Fruit fly (Drosophila melanogaster): ENCODE measurements around the gene Hip1.

Gene Hip1

DNA sequence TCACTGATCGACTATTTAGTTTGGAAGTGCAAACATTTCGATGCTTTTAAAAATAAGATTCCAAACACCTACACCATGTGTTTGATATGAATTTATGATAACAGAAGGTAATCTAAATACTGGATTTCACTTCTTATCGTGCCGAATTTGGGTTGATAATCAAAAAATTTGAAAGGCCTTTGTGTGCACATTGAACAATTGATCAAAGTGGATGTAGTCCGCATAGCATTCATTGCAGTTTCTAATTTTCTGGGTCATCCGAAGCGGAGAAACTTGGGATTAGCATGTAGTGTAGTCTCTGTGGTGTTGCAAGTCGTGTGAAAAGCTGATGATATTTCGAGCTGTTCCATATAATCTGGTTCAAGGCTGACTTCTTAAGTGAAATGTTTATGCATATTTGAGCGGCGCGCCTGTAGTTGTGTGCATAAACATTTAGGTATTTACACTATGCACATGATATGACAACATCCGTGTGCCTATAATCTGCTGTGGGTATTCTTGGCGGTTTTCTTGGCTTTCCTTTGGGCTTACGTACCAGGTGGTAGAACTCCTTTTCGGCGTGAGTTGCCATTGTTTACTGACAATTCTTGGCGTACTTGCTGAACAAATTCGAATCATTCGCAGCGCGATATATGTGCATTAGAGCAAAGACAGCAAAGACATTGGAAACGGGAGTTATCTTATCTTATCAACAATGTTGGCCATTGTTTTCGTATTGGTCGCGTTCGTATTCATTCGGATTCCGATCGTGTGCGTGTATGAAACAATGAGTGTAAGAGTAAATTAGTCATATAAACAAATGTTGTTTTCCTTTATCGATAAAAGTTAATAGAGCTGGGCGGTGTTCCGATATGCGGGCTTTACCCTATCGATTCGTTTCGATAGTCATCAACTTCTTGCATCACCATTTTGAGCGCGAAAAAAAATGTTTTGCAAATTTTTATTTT lies at the start of gene Hip1:
Hip1 (minus strand) TSS at position 834 of the 947 bp plus-strand sequence.
- peak; percentile 21 for TF ChIP-seq CG17801 (GFP tag; optimal IDR thresholded peaks at IDR 0.05; ENCODE audit: partially characterized antibody)

DNA sequence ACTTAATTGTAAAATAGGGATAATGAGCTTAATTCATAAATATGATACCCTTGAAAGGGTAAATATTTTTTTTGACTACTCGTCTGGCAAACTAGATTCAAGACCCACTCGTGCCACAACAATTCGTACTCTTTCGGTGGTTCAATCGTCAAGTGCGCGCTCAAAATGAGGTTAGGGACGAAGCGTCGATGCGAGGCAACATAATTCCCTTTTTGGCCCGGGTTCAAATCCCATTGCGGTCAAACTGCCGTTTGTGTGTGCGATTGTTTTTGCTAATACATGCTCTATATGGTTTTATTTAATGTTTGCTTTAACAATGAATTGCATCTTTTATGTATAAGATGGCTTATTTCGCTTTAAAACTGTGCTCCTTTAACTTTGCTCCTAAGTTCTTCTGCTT lies 42.4 kb upstream of the Hip1 start:
- TF ChIP-seq CG17801 (GFP tag; optimal IDR thresholded peaks at IDR 0.05; ENCODE audit: partially characterized antibody) = no peak

DNA sequence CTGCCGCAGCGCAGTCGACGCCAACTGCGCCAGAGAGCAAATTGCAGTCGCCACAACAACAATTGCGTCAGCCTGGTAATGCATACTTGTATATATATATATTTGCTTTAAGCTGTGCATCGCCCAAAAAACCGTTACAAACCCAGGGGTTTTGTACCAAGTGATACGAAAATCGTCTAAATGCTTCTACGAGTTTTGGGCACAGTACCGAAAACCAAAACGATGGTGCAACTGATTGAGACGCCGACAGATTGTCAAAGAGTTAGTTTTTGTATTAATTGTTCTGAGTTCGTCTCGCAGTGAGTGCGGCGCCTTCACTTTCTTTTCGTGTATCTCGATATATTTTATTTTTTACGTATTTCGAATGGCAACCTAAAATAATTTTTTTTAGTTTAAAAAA lies 41.4 kb upstream of the Hip1 start:
- peak; percentile 17 for TF ChIP-seq CG17801 (GFP tag; optimal IDR thresholded peaks at IDR 0.05; ENCODE audit: partially characterized antibody)

DNA sequence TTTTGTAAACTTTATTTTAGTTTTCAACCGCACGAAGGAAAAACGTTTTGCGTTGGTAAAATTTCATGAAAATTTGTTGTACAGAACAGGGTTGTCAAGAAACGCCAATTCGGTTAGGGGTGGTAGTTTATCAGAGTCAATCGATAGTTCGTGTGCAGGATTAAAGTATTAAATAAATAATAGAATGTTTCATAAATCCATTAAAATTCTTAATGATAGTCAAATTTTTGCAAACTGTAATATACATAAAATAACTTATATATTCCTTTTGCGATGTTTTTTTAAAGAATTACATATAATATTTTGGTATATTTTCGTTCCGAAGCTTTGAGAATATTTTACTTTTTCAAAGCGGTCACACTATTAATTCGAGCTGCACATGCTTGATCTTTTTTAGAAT lies 40.5 kb upstream of the Hip1 start, which contains the start of the genes Sf3a2 and CG42588:
Sf3a2 (minus strand) TSS at position 113 of the 400 bp plus-strand sequence.
CG42588 (plus strand) TSS at position 348 of the 400 bp plus-strand sequence.
- peak; percentile 65 for TF ChIP-seq CG17801 (GFP tag; optimal IDR thresholded peaks at IDR 0.05; ENCODE audit: partially characterized antibody)

DNA sequence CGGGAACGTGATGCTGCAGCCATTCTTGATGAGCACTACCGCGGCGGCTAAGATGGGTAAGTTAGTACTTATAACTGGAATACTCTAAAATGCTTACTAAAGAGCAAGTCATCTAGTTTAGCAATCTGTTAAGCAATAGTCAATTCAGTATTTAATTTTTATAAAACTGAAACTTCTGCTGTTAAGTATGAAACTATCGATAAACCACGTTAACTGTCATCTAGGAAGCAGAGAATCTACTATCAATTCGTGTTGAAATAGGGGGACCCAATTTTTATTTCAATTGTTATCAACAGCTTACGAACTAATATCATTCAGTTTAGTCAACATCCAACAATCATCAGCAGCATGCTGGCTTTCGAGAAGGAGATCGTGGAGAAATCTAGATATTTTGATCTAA lies 35.0 kb upstream of the Hip1 start, which contains the start of gene CG32110:
CG32110 (plus strand) TSS at position 301 of the 400 bp plus-strand sequence.
- TF ChIP-seq CG17801 (GFP tag; optimal IDR thresholded peaks at IDR 0.05; ENCODE audit: partially characterized antibody) = no peak

DNA sequence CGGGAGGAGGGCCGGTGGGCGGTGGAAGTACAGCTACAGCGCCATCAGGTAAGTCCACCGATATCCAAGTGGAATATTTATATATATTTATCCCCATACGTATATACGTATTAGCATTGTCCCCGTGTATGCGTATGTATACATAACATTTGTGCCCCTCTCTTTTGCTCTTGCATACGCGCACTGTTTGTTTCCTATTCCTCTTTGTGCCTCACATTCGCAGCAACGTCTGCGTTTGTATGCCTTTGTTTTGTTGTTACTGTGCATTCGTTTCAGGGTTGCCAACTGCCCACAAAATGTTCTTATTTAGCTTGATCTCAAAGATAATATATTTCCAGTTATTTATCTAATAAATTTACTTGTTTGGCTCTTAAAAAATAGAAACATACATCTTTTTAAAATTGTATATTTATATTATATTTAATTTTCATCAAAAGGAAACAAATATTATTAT lies 32.9 kb upstream of the Hip1 start:
- peak; percentile 68 for TF ChIP-seq CG17801 (GFP tag; optimal IDR thresholded peaks at IDR 0.05; ENCODE audit: partially characterized antibody)

DNA sequence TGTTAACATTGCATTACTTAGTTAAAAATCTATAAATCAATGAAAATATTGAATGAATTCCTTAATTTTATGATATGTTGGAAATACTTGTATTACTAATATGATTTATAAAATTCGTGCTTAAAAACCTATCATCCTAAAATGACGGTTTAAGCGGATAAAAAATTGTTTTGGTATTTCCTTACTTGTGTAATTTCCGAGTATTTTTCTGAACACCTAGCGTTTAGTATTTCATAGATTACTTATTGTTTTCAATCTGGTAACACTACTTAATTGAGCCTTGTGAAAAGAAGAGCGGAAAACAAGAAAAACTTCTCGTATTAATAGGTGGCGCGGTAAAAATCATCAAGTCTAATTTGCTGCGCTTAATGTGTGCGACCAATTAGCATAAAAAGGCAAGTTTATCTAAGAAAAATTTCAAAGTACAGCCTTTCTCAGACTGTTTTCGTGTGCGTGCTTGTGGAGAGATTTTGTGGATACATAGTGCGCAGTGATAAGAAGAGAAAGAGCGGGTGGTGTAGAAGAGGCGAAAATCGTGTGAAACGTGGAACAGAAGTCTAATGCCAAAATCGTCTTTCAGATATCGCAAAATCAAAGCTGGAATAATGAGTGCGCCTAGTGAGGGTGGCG lies 32.4 kb upstream of the Hip1 start, which contains the start of gene Sap130:
Sap130 (plus strand) TSS at position 243 of the 630 bp plus-strand sequence.
- TF ChIP-seq CG17801 (GFP tag; optimal IDR thresholded peaks at IDR 0.05; ENCODE audit: partially characterized antibody) = no peak

DNA sequence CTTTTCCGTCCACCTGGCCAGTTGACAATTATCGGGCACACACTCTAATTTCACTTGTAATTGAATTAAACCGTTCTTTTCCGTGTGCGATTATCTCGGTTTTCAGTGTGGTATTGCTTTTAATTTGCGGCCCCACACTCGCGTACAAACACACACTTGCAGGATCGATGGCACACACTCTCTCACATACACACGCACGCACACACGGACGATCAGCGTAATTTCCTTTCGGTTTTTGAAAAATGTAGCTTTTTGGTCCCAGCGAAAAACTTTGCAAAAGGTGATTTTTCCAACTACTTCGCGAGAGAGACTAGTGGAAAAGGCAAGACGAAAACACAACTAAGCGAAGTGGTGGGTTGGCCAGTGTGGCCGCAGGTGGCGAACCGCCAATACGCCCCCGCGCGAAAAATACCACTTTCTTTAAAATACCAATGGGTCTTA lies 31.4 kb upstream of the Hip1 start, which contains the start of gene Atg1:
Atg1 (minus strand) TSS at position 387 of the 441 bp plus-strand sequence.
- TF ChIP-seq CG17801 (GFP tag; optimal IDR thresholded peaks at IDR 0.05; ENCODE audit: partially characterized antibody) = peak; percentile 38

DNA sequence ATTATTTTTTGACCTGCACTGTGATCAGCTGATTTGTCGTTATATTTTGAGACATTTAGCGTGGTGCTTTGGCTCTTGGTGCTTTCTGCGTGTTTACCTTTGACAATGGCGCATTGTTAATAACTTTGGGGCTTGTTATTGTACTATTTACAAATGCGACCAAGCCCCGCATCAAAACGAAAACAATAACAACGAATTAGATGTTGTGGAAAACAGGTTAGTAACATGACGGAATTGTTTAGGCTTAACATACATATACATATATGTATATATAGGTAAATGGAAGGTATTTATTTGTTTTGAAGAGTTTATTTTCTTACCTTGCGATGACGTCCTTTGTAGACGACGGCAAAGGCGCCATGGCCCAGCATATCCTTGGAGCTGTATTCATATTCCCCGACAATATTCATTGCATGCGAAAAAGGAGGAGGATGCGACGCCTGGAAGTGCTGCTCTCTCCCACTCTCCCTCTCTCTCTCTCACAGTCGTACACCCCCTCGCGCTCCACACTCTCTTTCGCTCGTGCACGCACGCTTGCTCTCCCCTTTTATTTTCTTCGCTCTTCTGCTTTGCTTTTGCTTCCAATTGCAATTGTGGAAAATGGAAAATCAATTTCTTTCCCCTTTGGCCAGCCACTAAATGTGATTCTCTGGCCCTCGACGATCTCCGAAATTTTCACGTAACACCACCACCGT lies 30.8 kb upstream of the Hip1 start:
- no peak for TF ChIP-seq CG17801 (GFP tag; optimal IDR thresholded peaks at IDR 0.05; ENCODE audit: partially characterized antibody)

DNA sequence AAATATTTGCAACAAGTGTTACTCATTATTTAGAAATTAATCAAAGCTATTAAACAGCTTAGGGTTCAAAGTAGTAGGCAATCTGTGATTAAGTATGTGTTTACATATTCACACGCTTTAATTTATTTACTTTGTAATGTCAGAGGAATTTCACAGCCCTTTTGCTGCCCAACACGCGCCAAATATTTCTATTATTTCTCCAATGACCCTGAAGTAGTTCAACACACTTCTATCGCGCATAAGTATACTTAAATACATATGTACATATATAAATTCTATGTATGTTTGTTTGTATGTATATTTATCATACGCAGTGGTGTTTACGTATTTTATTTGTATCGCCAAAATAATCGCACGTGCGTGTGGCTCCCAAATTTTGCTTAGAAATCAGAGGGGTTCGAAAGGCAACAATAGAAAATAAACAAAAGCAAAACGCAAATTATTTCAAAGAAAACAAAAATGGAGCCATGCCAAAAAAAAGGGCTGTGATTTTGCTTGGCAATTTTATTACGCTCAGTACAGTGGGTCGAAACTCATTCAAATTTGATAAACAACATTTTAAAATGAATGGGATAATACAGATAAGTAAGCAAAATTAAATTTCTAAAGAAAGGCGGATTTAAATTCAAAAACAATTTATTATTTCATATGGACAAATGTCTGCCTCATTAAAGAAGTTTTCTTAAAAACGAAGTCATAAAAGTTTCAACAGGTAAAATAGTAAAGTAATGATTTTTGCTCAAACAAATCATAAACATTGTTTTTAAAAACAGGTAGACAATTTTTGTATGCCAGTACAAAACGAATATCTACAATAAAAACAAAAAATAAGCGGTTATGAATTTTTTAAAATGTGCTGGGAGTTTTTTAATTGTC lies 30.0 kb upstream of the Hip1 start:
- no peak for TF ChIP-seq CG17801 (GFP tag; optimal IDR thresholded peaks at IDR 0.05; ENCODE audit: partially characterized antibody)

DNA sequence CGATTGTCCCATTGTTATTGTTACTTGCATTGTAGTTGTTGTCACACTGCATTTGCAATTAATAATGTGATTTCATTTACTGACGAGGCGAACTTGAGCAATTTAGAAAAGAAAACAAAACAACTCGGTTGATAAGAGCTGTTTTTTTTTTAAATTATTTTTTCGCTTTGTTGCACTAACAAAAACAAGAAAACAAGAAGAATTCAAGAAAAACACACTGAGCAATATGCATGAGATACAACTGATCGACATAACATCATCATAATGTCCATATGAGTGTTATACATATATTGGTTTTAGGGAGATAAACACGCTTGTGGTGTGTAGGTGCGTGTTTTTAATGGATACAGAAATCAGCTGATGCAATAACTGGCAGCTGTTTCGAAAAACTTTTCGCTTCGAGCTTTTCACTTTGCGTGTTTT lies 29.1 kb upstream of the Hip1 start:
- TF ChIP-seq CG17801 (GFP tag; optimal IDR thresholded peaks at IDR 0.05; ENCODE audit: partially characterized antibody) = peak; percentile 44

DNA sequence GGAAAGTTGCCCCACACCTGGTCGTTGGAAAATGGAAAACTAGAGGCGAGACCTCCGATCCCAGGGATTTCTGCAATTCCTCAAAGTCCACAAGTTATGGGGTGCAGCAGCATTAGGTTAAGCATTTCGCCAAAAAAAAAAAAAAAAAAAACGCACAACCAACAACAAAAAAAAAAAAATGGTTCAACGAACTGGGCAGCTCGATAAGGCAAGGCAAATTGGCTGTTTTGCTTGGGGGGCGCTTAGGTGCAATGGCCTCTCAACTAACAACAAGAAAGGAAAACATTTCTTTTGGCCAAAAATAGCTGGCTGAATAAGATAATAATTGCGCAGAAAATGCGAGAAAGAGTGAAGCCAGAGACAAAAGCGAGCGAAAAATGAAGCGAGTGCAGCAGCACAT lies 26.8 kb upstream of the Hip1 start:
- no peak for TF ChIP-seq CG17801 (GFP tag; optimal IDR thresholded peaks at IDR 0.05; ENCODE audit: partially characterized antibody)

DNA sequence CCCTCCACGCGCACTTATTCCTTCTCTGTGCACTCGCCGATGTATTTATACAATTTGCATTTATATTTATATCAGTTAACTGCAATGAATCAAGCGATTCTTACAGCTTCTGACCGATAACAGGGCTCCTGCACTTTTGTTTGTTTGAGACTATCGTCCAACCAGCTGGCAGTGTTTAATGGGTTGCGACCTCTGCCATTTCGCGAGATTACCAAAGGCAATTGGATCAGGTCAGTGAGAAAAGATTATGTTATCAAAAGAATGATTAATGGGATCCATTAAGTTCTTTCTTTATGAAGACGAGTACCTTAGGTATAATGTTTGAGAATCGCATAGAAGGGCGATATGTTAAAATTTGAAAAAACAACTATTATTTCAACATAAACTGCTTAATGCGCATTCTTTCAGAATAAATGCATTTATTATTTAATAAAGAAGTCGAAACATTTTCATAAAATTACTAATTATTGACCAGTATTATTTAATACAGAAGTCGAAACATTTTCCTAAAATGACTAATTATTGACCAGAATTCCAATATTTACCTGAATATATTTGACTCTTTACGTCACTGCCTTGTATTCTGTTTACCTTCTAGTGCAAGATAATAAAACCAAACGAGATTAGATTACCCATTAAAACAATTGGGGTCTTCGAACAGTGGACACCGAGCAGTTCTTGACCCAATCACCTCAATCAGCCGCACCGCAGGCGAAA lies 26.2 kb upstream of the Hip1 start:
- TF ChIP-seq CG17801 (GFP tag; optimal IDR thresholded peaks at IDR 0.05; ENCODE audit: partially characterized antibody) = no peak

Measured in ovary, adult (tissue).